Fruit fly (Drosophila melanogaster) whole organism, embryonic: Measurements from ENCODE around the gene CheB38c.

Experiments used
- Atf6 ChIP-seq: fragments of 200-800 bp; sonication (Bioruptor generic); IDR thresholded peaks from 2 replicates; pipeline ENCODE4 v1.3.6; 2022; ENCODE audit warnings: missing biosample characterization, missing genetic modification characterization
- Bteb2 ChIP-seq: fragments of 200-800 bp; sonication (Bioruptor generic); optimal IDR thresholded peaks from 2 replicates; lab custom pipeline; 2016; ENCODE audit warnings: missing biosample characterization, missing genetic modification characterization
- CG10462 ChIP-seq: fragments of 200-800 bp; sonication (Bioruptor generic); optimal IDR thresholded peaks from 2 replicates; lab custom pipeline; 2016; ENCODE audit warnings: missing biosample characterization, missing genetic modification characterization
- CG10565 ChIP-seq: fragments of 200-800 bp; sonication (Bioruptor generic); optimal IDR thresholded peaks from 3 replicates; lab custom pipeline; 2016; ENCODE audit warnings: missing biosample characterization, mild to moderate bottlenecking, missing genetic modification characterization
- CG10979 ChIP-seq: fragments of 200-800 bp; sonication (Bioruptor generic); optimal IDR thresholded peaks from 2 replicates; lab custom pipeline; 2018; ENCODE audit warnings: missing biosample characterization, mild to moderate bottlenecking, missing genetic modification characterization, moderate library complexity
- CG11456 ChIP-seq: fragments of 200-800 bp; sonication (Bioruptor generic); IDR thresholded peaks from 3 replicates; pipeline ENCODE4 v1.3.6; 2022; ENCODE audit warnings: missing biosample characterization, missing genetic modification characterization
- CG11560 ChIP-seq: fragments of 200-800 bp; sonication (Bioruptor generic); IDR thresholded peaks from 3 replicates; pipeline ENCODE4 v1.3.6; 2022; ENCODE audit warnings: missing biosample characterization, missing genetic modification characterization
- CG11696 ChIP-seq: fragments of 200-800 bp; sonication (Bioruptor generic); IDR thresholded peaks from 2 replicates; pipeline ENCODE4 v1.3.6; 2022; ENCODE audit warnings: missing biosample characterization, missing genetic modification characterization
- CG12659 ChIP-seq: fragments of 200-800 bp; sonication (Bioruptor generic); optimal IDR thresholded peaks from 3 replicates; lab custom pipeline; 2017; ENCODE audit warnings: mild to moderate bottlenecking, missing biosample characterization, missing genetic modification reagents, missing genetic modification characterization
- CG15479 ChIP-seq: fragments of 200-800 bp; sonication (Bioruptor generic); optimal IDR thresholded peaks from 3 replicates; lab custom pipeline; 2019; ENCODE audit warnings: missing biosample characterization, mild to moderate bottlenecking, missing genetic modification characterization, moderate library complexity
- CG16813 ChIP-seq: fragments of 200-800 bp; sonication (Bioruptor generic); IDR thresholded peaks from 3 replicates; pipeline ENCODE4 v1.3.6; 2022; ENCODE audit warnings: missing biosample characterization, missing genetic modification characterization; ENCODE audit not compliant: partially characterized antibody
- CG18476 ChIP-seq: fragments of 200-800 bp; sonication (Bioruptor generic); optimal IDR thresholded peaks from 2 replicates; lab custom pipeline; 2016; ENCODE audit warnings: missing biosample characterization, mild to moderate bottlenecking, missing genetic modification characterization
- CG18619 ChIP-seq: fragments of 200-800 bp; sonication (Bioruptor generic); optimal IDR thresholded peaks from 3 replicates; lab custom pipeline; 2017; ENCODE audit warnings: missing biosample characterization, mild to moderate bottlenecking, missing genetic modification characterization
- CG2199 ChIP-seq: fragments of 200-800 bp; sonication (Bioruptor generic); IDR thresholded peaks from 3 replicates; pipeline ENCODE4 v1.3.6; 2022; ENCODE audit warnings: missing biosample characterization, missing genetic modification characterization
- CG32532 ChIP-seq: fragments of 200-800 bp; sonication (Bioruptor generic); IDR thresholded peaks from 2 replicates; pipeline ENCODE4 v1.3.6; 2022; ENCODE audit warnings: missing biosample characterization, missing genetic modification characterization
- CG4617 ChIP-seq: fragments of 200-800 bp; sonication (Bioruptor generic); optimal IDR thresholded peaks from 3 replicates; lab custom pipeline; 2016; ENCODE audit warnings: missing biosample characterization, missing genetic modification characterization, borderline replicate concordance
- CG6175 ChIP-seq: fragments of 200-800 bp; sonication (Bioruptor generic); IDR thresholded peaks from 3 replicates; pipeline ENCODE4 v1.3.6; 2022; ENCODE audit warnings: missing biosample characterization, missing genetic modification characterization
- CG6854 ChIP-seq: fragments of 200-800 bp; sonication (Bioruptor generic); optimal IDR thresholded peaks from 3 replicates; lab custom pipeline; 2017; ENCODE audit warnings: missing biosample characterization, mild to moderate bottlenecking, missing genetic modification characterization
- CG9876 ChIP-seq: fragments of 200-800 bp; sonication (Bioruptor generic); optimal IDR thresholded peaks from 2 replicates; lab custom pipeline; 2016; ENCODE audit warnings: missing biosample characterization, missing genetic modification characterization
- CoRest ChIP-seq: fragments of 200-800 bp; sonication (Bioruptor generic); optimal IDR thresholded peaks from 3 replicates; lab custom pipeline; 2018; ENCODE audit warnings: missing biosample characterization, mild to moderate bottlenecking, missing genetic modification characterization, moderate library complexity
- Ets97D ChIP-seq: fragments of 200-800 bp; sonication (Bioruptor generic); optimal IDR thresholded peaks from 3 replicates; lab custom pipeline; 2016; ENCODE audit warnings: missing biosample characterization, missing genetic modification characterization
- Fer1 ChIP-seq: fragments of 200-800 bp; sonication (Bioruptor generic); optimal IDR thresholded peaks from 2 replicates; lab custom pipeline; 2017; ENCODE audit warnings: missing biosample characterization, mild to moderate bottlenecking, missing genetic modification characterization
- Hey ChIP-seq: fragments of 200-800 bp; sonication (Bioruptor generic); optimal IDR thresholded peaks from 3 replicates; lab custom pipeline; 2018; ENCODE audit warnings: missing biosample characterization, mild to moderate bottlenecking, missing genetic modification characterization
- Hmx ChIP-seq: fragments of 200-800 bp; sonication (Bioruptor generic); optimal IDR thresholded peaks from 2 replicates; lab custom pipeline; 2016; ENCODE audit warnings: missing biosample characterization, missing genetic modification characterization
- Hr51 ChIP-seq, 2 experiments: fragments of 200-800 bp; sonication (Bioruptor generic); optimal IDR thresholded peaks; 2 replicates in 1 of 2; 3 replicates in 1 of 2; lab custom pipeline; 2016 to 2018; ENCODE audit warnings: missing biosample characterization in 2 of 2, missing genetic modification characterization in 2 of 2, mild to moderate bottlenecking in 1 of 2, moderate library complexity in 1 of 2
- Kr ChIP-seq: fragments of 200-800 bp; sonication (Bioruptor generic); optimal IDR thresholded peaks from 2 replicates; lab custom pipeline; 2017; ENCODE audit warnings: missing biosample characterization, mild to moderate bottlenecking, missing genetic modification characterization
- Lhr ChIP-seq: fragments of 200-800 bp; sonication (Bioruptor generic); optimal IDR thresholded peaks from 3 replicates; lab custom pipeline; 2017; ENCODE audit warnings: mild to moderate bottlenecking, missing biosample characterization, missing genetic modification reagents, missing genetic modification characterization
- Optix ChIP-seq: fragments of 200-800 bp; sonication (Bioruptor generic); IDR thresholded peaks from 3 replicates; pipeline ENCODE4 v1.3.6; 2022; ENCODE audit warnings: missing biosample characterization, missing genetic modification characterization
- Side ChIP-seq: fragments of 200-800 bp; sonication (Bioruptor generic); optimal IDR thresholded peaks from 2 replicates; lab custom pipeline; 2016; ENCODE audit warnings: missing biosample characterization, missing genetic modification characterization
- bowl ChIP-seq: fragments of 200-800 bp; sonication (Bioruptor generic); IDR thresholded peaks from 2 replicates; pipeline ENCODE4 v1.3.6; 2022; ENCODE audit warnings: missing biosample characterization, missing genetic modification characterization
- br ChIP-seq: fragments of >200 bp; optimal IDR thresholded peaks from 2 replicates; lab custom pipeline; 2017
- gro ChIP-seq: fragments of 200-800 bp; sonication (Bioruptor generic); optimal IDR thresholded peaks from 2 replicates; lab custom pipeline; 2016; ENCODE audit warnings: missing biosample characterization, missing genetic modification characterization
- h ChIP-seq: fragments of >200 bp; optimal IDR thresholded peaks from 2 replicates; lab custom pipeline; 2017
- jing ChIP-seq: fragments of 200-800 bp; sonication (Bioruptor generic); optimal IDR thresholded peaks from 2 replicates; lab custom pipeline; 2018; ENCODE audit warnings: missing biosample characterization, mild to moderate bottlenecking, missing genetic modification characterization
- jumu ChIP-seq: fragments of 200-800 bp; sonication (Bioruptor generic); optimal IDR thresholded peaks from 3 replicates; lab custom pipeline; 2016; ENCODE audit warnings: missing biosample characterization, missing genetic modification characterization
- lola ChIP-seq, 3 experiments: fragments of >200 bp in 2 of 3; fragments of 200-800 bp in 1 of 3; sonication (Bioruptor generic) in 1 of 3; optimal IDR thresholded peaks; 2 replicates each; lab custom pipeline; 2017 to 2019; ENCODE audit warnings: missing biosample characterization in 3 of 3, missing genetic modification characterization in 3 of 3, mild to moderate bottlenecking in 1 of 3, moderate library complexity in 1 of 3
- pb ChIP-seq: fragments of 200-800 bp; sonication (Bioruptor generic); optimal IDR thresholded peaks from 3 replicates; lab custom pipeline; 2016; ENCODE audit warnings: missing biosample characterization, missing genetic modification characterization
- pnt ChIP-seq: fragments of 200-800 bp; sonication (Bioruptor generic); optimal IDR thresholded peaks from 3 replicates; lab custom pipeline; 2016; ENCODE audit warnings: missing biosample characterization, missing genetic modification characterization
- row ChIP-seq: fragments of 200-800 bp; sonication (Bioruptor generic); IDR thresholded peaks from 3 replicates; pipeline ENCODE4 v1.3.6; 2022; ENCODE audit warnings: missing biosample characterization, missing genetic modification characterization
- sd ChIP-seq: fragments of 200-800 bp; sonication (Bioruptor generic); optimal IDR thresholded peaks from 3 replicates; lab custom pipeline; 2018; ENCODE audit warnings: missing biosample characterization, mild to moderate bottlenecking, missing genetic modification characterization, moderate library complexity
- sens-2 ChIP-seq: fragments of 200-800 bp; sonication (Bioruptor generic); IDR thresholded peaks from 2 replicates; pipeline ENCODE4 v1.3.6; 2022; ENCODE audit warnings: missing biosample characterization, missing genetic modification characterization
- slbo ChIP-seq: fragments of 200-800 bp; sonication (Bioruptor generic); IDR thresholded peaks from 2 replicates; pipeline ENCODE4 v1.3.6; 2022; ENCODE audit warnings: missing biosample characterization, missing genetic modification characterization
- ssp ChIP-seq: fragments of 200-800 bp; sonication (Bioruptor generic); IDR thresholded peaks from 2 replicates; pipeline ENCODE4 v1.3.6; 2022; ENCODE audit warnings: missing biosample characterization, missing genetic modification characterization
- stc ChIP-seq: fragments of 200-800 bp; sonication (Bioruptor generic); IDR thresholded peaks from 2 replicates; pipeline ENCODE4 v1.3.6; 2022; ENCODE audit warnings: missing biosample characterization, missing genetic modification characterization
- tap ChIP-seq: fragments of 200-800 bp; optimal IDR thresholded peaks from 3 replicates; lab custom pipeline; 2019; ENCODE audit warnings: missing biosample characterization, mild to moderate bottlenecking, missing genetic modification characterization, moderate library complexity
- tgo ChIP-seq: fragments of 200-800 bp; sonication (Bioruptor generic); IDR thresholded peaks from 3 replicates; pipeline ENCODE4 v1.3.6; 2022; ENCODE audit warnings: missing biosample characterization, missing genetic modification characterization
- unc-4 ChIP-seq: fragments of 200-800 bp; sonication (Bioruptor generic); IDR thresholded peaks from 2 replicates; pipeline ENCODE4 v1.3.6; 2022; ENCODE audit warnings: missing biosample characterization, missing genetic modification characterization; ENCODE audit not compliant: partially characterized antibody
- unpg ChIP-seq: fragments of 200-800 bp; sonication (Bioruptor generic); optimal IDR thresholded peaks from 3 replicates; lab custom pipeline; 2018; ENCODE audit warnings: missing biosample characterization, mild to moderate bottlenecking, missing genetic modification characterization, moderate library complexity
- zf30C ChIP-seq: fragments of 200-800 bp; sonication (Bioruptor generic); optimal IDR thresholded peaks from 3 replicates; lab custom pipeline; 2018; ENCODE audit warnings: missing biosample characterization, mild to moderate bottlenecking, missing genetic modification characterization

Gene CheB38c

DNA sequence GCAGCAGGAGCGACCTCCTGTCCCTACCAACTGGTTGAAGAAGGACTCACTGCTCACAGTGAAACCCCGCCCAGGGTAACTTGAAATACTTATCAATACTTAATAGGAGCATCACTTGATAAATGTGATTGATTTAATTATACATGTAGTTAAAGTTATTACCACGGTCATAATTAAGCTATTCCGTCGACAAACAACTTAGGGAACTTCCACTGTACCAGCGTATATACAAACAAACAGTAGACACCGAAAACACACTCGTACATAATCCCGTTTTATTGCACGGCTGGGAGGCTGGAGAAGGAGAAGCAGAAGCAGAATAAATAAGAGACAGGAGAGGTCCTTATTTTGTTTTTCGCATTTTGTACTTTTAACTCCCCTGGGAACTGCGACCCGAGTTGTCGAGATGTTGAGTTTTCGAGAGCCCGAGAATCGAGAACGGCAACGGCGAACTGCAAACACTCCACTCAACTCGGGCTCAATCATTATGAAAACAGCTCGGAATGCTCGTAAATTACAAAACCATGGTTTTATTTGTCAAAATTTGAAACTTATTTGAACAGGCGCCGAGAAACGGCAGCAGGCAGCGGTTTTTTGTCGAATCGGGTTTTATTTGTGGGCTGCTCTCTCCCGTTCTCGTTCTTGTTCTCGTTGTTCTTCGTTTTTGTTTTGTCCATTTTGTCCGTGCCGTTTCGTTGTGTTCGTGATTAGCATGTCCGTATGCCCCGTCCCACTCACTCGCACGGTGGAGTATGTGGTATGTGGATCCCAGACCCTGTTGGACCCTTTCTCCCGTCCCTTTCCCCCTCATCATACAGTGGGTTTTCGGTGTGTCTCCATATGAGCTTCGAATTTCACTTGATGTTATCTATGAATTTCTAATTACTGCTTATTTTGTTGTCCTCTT, 20.4 kb downstream of the CheB38c start (continued):
- TF ChIP-seq CG18476 (GFP tag; lab: Kevin White, UChicago) (peak; percentile 53), CG9876 (peak; percentile 51), lola (GFP tag; optimal IDR thresholded peaks at IDR 0.05; lab: Kevin White, UChicago) (peak in 1 of 3 experiments; percentile 59), pnt (GFP tag; lab: Kevin White, UChicago) (peak; percentile 67), br (lab: Kevin White, UChicago) (no peak), sd (peak; percentile 35), Optix (peak; percentile 68), jing (GFP tag; lab: Kevin White, UChicago) (peak; percentile 61), row (GFP tag; lab: Robert Waterston, UW) (peak; percentile 84), Hmx (no peak), stc (peak; percentile 23; the same call in 1 of the 2 replicates), CG11560 (peak; percentile 61; the same call in 2 of the 3 replicates), Hr51 (GFP tag; optimal IDR thresholded peaks at IDR 0.05; lab: Kevin White, UChicago) (peak; percentile 62 to 75), CG18619 (peak; percentile 66), CG6175 (GFP tag; lab: Robert Waterston, UW) (peak; percentile 58; the same call in 1 of the 3 replicates), unc-4 (GFP tag; lab: Robert Waterston, UW) (no peak), Atf6 (GFP tag; lab: Robert Waterston, UW) (peak; percentile 83), Fer1 (GFP tag; lab: Kevin White, UChicago) (peak; percentile 88), ssp (peak; percentile 58; the same call in 1 of the 2 replicates), CG15479 (no peak), CG32532 (GFP tag; lab: Robert Waterston, UW) (peak; percentile 87), CG11456 (GFP tag; lab: Robert Waterston, UW) (peak; percentile 78), bowl (GFP tag; lab: Robert Waterston, UW) (peak; percentile 9; the same call in 1 of the 2 replicates), Lhr (GFP tag; lab: Kevin White, UChicago) (no peak), CG4617 (GFP tag; lab: Kevin White, UChicago) (no peak), CG11696 (GFP tag; lab: Robert Waterston, UW) (no peak), CG10565 (GFP tag; lab: Kevin White, UChicago) (no peak), CG10979 (peak; percentile 59), Hey (tag; lab: Kevin White, UChicago) (peak; percentile 38), tgo (GFP tag; lab: Robert Waterston, UW) (peak; percentile 75), CG2199 (GFP tag; lab: Robert Waterston, UW) (peak; percentile 86; the same call in 2 of the 3 replicates), CG6854 (peak; percentile 73), CoRest (tag; lab: Kevin White, UChicago) (peak; percentile 68), CG10462 (GFP tag; lab: Kevin White, UChicago) (peak; percentile 38), jumu (GFP tag; lab: Kevin White, UChicago) (peak; percentile 83), Kr (GFP tag; lab: Kevin White, UChicago) (no peak), Side (peak; percentile 82), CG16813 (GFP tag; lab: Robert Waterston, UW) (no peak), slbo (GFP tag; lab: Robert Waterston, UW) (peak; percentile 89), CG12659 (GFP tag; lab: Kevin White, UChicago) (peak; percentile 70), gro (GFP tag; lab: Kevin White, UChicago) (peak; percentile 88), zf30C (GFP tag; lab: Kevin White, UChicago) (no peak), pb (GFP tag; lab: Kevin White, UChicago) (peak; percentile 60), Ets97D (GFP tag; lab: Kevin White, UChicago) (peak; percentile 25), tap (tag; lab: Kevin White, UChicago) (peak; percentile 57), sens-2 (GFP tag; lab: Robert Waterston, UW) (peak; percentile 64), h (no peak), unpg (GFP tag; lab: Kevin White, UChicago) (peak; percentile 77), Bteb2 (GFP tag; lab: Kevin White, UChicago) (peak; percentile 69)
